Fruit fly (Drosophila melanogaster) whole organism, embryonic: Measurements from ENCODE around the gene CG32564.

ENCODE experiments used
- Blimp-1 ChIP-seq: fragments of 200-800 bp; sonication (Bioruptor generic); optimal IDR thresholded peaks from 3 replicates; lab custom pipeline; 2018; ENCODE audit warnings: missing biosample characterization, missing genetic modification characterization, mild to moderate bottlenecking, moderate library complexity, missing genetic modification reagents
- CG10543 ChIP-seq: fragments of 200-800 bp; sonication (Bioruptor generic); optimal IDR thresholded peaks from 3 replicates; lab custom pipeline; 2017; ENCODE audit warnings: missing biosample characterization, mild to moderate bottlenecking, missing genetic modification characterization, moderate library complexity
- CG12155 ChIP-seq: fragments of 200-800 bp; sonication (Bioruptor generic); optimal IDR thresholded peaks from 3 replicates; lab custom pipeline; 2016; ENCODE audit warnings: missing biosample characterization, missing genetic modification characterization
- CG1233 ChIP-seq: fragments of 200-800 bp; sonication (Bioruptor generic); optimal IDR thresholded peaks from 4 replicates; lab custom pipeline; 2018; ENCODE audit warnings: missing biosample characterization, mild to moderate bottlenecking, missing genetic modification characterization
- CG12391 ChIP-seq: fragments of 200-800 bp; sonication (Bioruptor generic); optimal IDR thresholded peaks from 3 replicates; lab custom pipeline; 2018; ENCODE audit warnings: missing biosample characterization, mild to moderate bottlenecking, missing genetic modification characterization, moderate library complexity
- CG12744 ChIP-seq: fragments of 200-800 bp; sonication (Bioruptor generic); optimal IDR thresholded peaks from 2 replicates; lab custom pipeline; 2016; ENCODE audit warnings: missing biosample characterization, missing genetic modification characterization
- CG13775 ChIP-seq: fragments of 200-800 bp; sonication (Bioruptor generic); optimal IDR thresholded peaks from 3 replicates; lab custom pipeline; 2017; ENCODE audit warnings: missing biosample characterization, mild to moderate bottlenecking, missing genetic modification characterization
- CG15073 ChIP-seq: fragments of 200-800 bp; sonication (Bioruptor generic); optimal IDR thresholded peaks from 2 replicates; lab custom pipeline; 2016; ENCODE audit warnings: missing biosample characterization, missing genetic modification characterization
- CG15514 ChIP-seq: fragments of 200-800 bp; sonication (Bioruptor generic); optimal IDR thresholded peaks from 3 replicates; lab custom pipeline; 2017; ENCODE audit warnings: missing biosample characterization, missing genetic modification characterization, mild to moderate bottlenecking, moderate library complexity, missing genetic modification reagents
- CG1647 ChIP-seq: fragments of 200-800 bp; sonication (Bioruptor generic); optimal IDR thresholded peaks from 3 replicates; lab custom pipeline; 2016; ENCODE audit warnings: missing biosample characterization, missing genetic modification characterization
- CG17829 ChIP-seq: fragments of 200-800 bp; optimal IDR thresholded peaks from 2 replicates; lab custom pipeline; 2019; ENCODE audit warnings: missing biosample characterization, mild to moderate bottlenecking, missing genetic modification characterization, moderate library complexity
- CG18262 ChIP-seq: fragments of 200-800 bp; optimal IDR thresholded peaks from 3 replicates; lab custom pipeline; 2019; ENCODE audit warnings: missing biosample characterization, mild to moderate bottlenecking, missing genetic modification characterization, moderate library complexity
- CG2199 ChIP-seq: fragments of 200-800 bp; sonication (Bioruptor generic); IDR thresholded peaks from 3 replicates; pipeline ENCODE4 v1.3.6; 2022; ENCODE audit warnings: missing biosample characterization, missing genetic modification characterization
- CG3726 ChIP-seq: fragments of 200-800 bp; sonication (Bioruptor generic); IDR thresholded peaks from 3 replicates; pipeline ENCODE4, ENCODE4 v1.3.6; 2022; ENCODE audit warnings: missing biosample characterization, missing genetic modification characterization
- CG42726 ChIP-seq: fragments of 200-800 bp; sonication (Bioruptor generic); IDR thresholded peaks from 2 replicates; pipeline ENCODE4 v1.3.6; 2022; ENCODE audit warnings: missing biosample characterization, missing genetic modification characterization; ENCODE audit not compliant: partially characterized antibody
- CG4282 ChIP-seq: fragments of 200-800 bp; sonication (Bioruptor generic); optimal IDR thresholded peaks from 2 replicates; lab custom pipeline; 2016; ENCODE audit warnings: missing biosample characterization, missing genetic modification characterization
- CG4730 ChIP-seq: fragments of 200-800 bp; sonication (Bioruptor generic); IDR thresholded peaks from 2 replicates; pipeline ENCODE4 v1.3.6; 2022; ENCODE audit warnings: missing biosample characterization, missing genetic modification characterization
- CG7271 ChIP-seq: fragments of 200-800 bp; sonication (Bioruptor generic); optimal IDR thresholded peaks from 2 replicates; lab custom pipeline; 2018; ENCODE audit warnings: missing biosample characterization, mild to moderate bottlenecking, missing genetic modification characterization, moderate library complexity
- CG7357 ChIP-seq: fragments of 200-800 bp; sonication (Bioruptor generic); IDR thresholded peaks from 3 replicates; pipeline ENCODE4 v1.3.6; 2022; ENCODE audit warnings: missing biosample characterization, missing genetic modification characterization
- CG7372 ChIP-seq: fragments of 200-800 bp; sonication (Bioruptor generic); IDR thresholded peaks from 2 replicates; pipeline ENCODE4 v1.3.6; 2022; ENCODE audit warnings: missing biosample characterization, missing genetic modification characterization
- CG8290 ChIP-seq, 3 experiments: fragments of 200-800 bp; sonication (Bioruptor generic); optimal IDR thresholded peaks; 2 replicates each; lab custom pipeline; 2016 to 2019; ENCODE audit warnings: missing biosample characterization in 3 of 3, missing genetic modification characterization in 3 of 3, mild to moderate bottlenecking in 2 of 3, moderate library complexity in 1 of 3
- CG8359 ChIP-seq: fragments of 200-800 bp; sonication (Bioruptor generic); optimal IDR thresholded peaks from 2 replicates; lab custom pipeline; 2017; ENCODE audit warnings: missing biosample characterization, mild to moderate bottlenecking, missing genetic modification characterization, borderline replicate concordance
- CG8478 ChIP-seq: fragments of >200 bp; optimal IDR thresholded peaks from 2 replicates; lab custom pipeline; 2018
- CG8924 ChIP-seq: fragments of 200-800 bp; optimal IDR thresholded peaks from 3 replicates; lab custom pipeline; 2019; ENCODE audit warnings: missing biosample characterization, mild to moderate bottlenecking, missing genetic modification characterization, moderate library complexity
- CG9797 ChIP-seq: fragments of 200-800 bp; sonication (Bioruptor generic); optimal IDR thresholded peaks from 3 replicates; lab custom pipeline; 2018; ENCODE audit warnings: missing biosample characterization, mild to moderate bottlenecking, missing genetic modification characterization
- CG9817 ChIP-seq: fragments of 200-800 bp; sonication (Bioruptor generic); optimal IDR thresholded peaks from 2 replicates; lab custom pipeline; 2018; ENCODE audit warnings: missing biosample characterization, mild to moderate bottlenecking, missing genetic modification characterization, moderate library complexity
- CG9932 ChIP-seq: fragments of 200-800 bp; sonication (Bioruptor generic); IDR thresholded peaks from 2 replicates; pipeline ENCODE4 v1.3.6; 2022; ENCODE audit warnings: missing biosample characterization, missing genetic modification characterization
- CkIIα-i1 ChIP-seq: fragments of 200-800 bp; sonication (Bioruptor generic); IDR thresholded peaks from 2 replicates; pipeline ENCODE4 v1.3.6; 2022; ENCODE audit warnings: missing biosample characterization, missing genetic modification characterization
- CrebB ChIP-seq: fragments of 200-800 bp; sonication (Bioruptor generic); optimal IDR thresholded peaks from 3 replicates; lab custom pipeline; 2018; ENCODE audit warnings: missing biosample characterization, mild to moderate bottlenecking, missing genetic modification characterization
- E2f1 ChIP-seq: fragments of 200-800 bp; sonication (Bioruptor generic); IDR thresholded peaks from 2 replicates; pipeline ENCODE4 v1.3.6; 2022; ENCODE audit warnings: missing biosample characterization, missing genetic modification characterization
- Lim3 ChIP-seq: fragments of 200-800 bp; sonication (Bioruptor generic); IDR thresholded peaks from 2 replicates; pipeline ENCODE4 v1.3.6; 2022; ENCODE audit warnings: missing biosample characterization, missing genetic modification characterization
- Ptx1 ChIP-seq: fragments of 200-800 bp; sonication (Bioruptor generic); IDR thresholded peaks from 2 replicates; pipeline ENCODE4 v1.3.6; 2022; ENCODE audit warnings: missing biosample characterization, missing genetic modification characterization
- Scr ChIP-seq: fragments of 200-800 bp; sonication (Bioruptor generic); IDR thresholded peaks from 2 replicates; pipeline ENCODE4 v1.3.6; 2022; ENCODE audit warnings: missing biosample characterization, missing genetic modification characterization; ENCODE audit not compliant: partially characterized antibody
- ac ChIP-seq: fragments of 200-800 bp; sonication (Bioruptor generic); optimal IDR thresholded peaks from 3 replicates; lab custom pipeline; 2017; ENCODE audit warnings: missing biosample characterization, mild to moderate bottlenecking, missing genetic modification characterization
- cad ChIP-seq: fragments of >200 bp; optimal IDR thresholded peaks from 2 replicates; lab custom pipeline; 2017; ENCODE audit warnings: missing biosample characterization, missing genetic modification characterization
- caup ChIP-seq: fragments of 200-800 bp; sonication (Bioruptor generic); optimal IDR thresholded peaks from 3 replicates; lab custom pipeline; 2017; ENCODE audit warnings: missing biosample characterization, mild to moderate bottlenecking, missing genetic modification characterization, moderate library complexity; ENCODE audit not compliant: severe bottlenecking
- chm ChIP-seq: fragments of 200-800 bp; sonication (Bioruptor generic); IDR thresholded peaks from 2 replicates; pipeline ENCODE4 v1.3.6; 2022; ENCODE audit warnings: missing biosample characterization, missing genetic modification characterization
- fd3F ChIP-seq: fragments of 200-800 bp; sonication (Bioruptor generic); optimal IDR thresholded peaks from 2 replicates; lab custom pipeline; 2018; ENCODE audit warnings: missing biosample characterization, mild to moderate bottlenecking, missing genetic modification characterization, moderate library complexity
- gem ChIP-seq: fragments of 200-800 bp; sonication (Bioruptor generic); optimal IDR thresholded peaks from 2 replicates; lab custom pipeline; 2019; ENCODE audit warnings: missing biosample characterization, mild to moderate bottlenecking, missing genetic modification characterization, moderate library complexity
- gro ChIP-seq: fragments of 200-800 bp; sonication (Bioruptor generic); optimal IDR thresholded peaks from 2 replicates; lab custom pipeline; 2016; ENCODE audit warnings: missing biosample characterization, missing genetic modification characterization
- gsb-n ChIP-seq: fragments of 200-800 bp; sonication (Bioruptor generic); optimal IDR thresholded peaks from 3 replicates; lab custom pipeline; 2018; ENCODE audit warnings: missing biosample characterization, mild to moderate bottlenecking, missing genetic modification characterization
- nmo ChIP-seq: fragments of 200-800 bp; sonication (Bioruptor generic); optimal IDR thresholded peaks from 2 replicates; lab custom pipeline; 2018; ENCODE audit warnings: missing biosample characterization, mild to moderate bottlenecking, missing genetic modification characterization, moderate library complexity
- pan ChIP-seq, 4 experiments: fragments of >200 bp in 3 of 4; fragments of 200-800 bp in 1 of 4; sonication (Bioruptor generic) in 1 of 4; optimal IDR thresholded peaks in 3 of 4; IDR thresholded peaks in 1 of 4; 2 replicates each; pipeline versions ENCODE4 v1.3.6 to Lab custom; 2017 to 2022; ENCODE audit warnings: missing biosample characterization in 2 of 4, missing genetic modification characterization in 2 of 4, mixed read lengths in 1 of 4
- pfk ChIP-seq: fragments of 200-800 bp; sonication (Bioruptor generic); optimal IDR thresholded peaks from 2 replicates; lab custom pipeline; 2018; ENCODE audit warnings: missing biosample characterization, mild to moderate bottlenecking, missing genetic modification characterization, moderate library complexity
- sima ChIP-seq: fragments of 200-800 bp; sonication (Bioruptor generic); optimal IDR thresholded peaks from 2 replicates; lab custom pipeline; 2016; ENCODE audit warnings: missing biosample characterization, missing genetic modification characterization
- sqz ChIP-seq: fragments of 200-800 bp; sonication (Bioruptor generic); optimal IDR thresholded peaks from 3 replicates; lab custom pipeline; 2018; ENCODE audit warnings: missing biosample characterization, mild to moderate bottlenecking, missing genetic modification characterization
- usp ChIP-seq: fragments of >200 bp; optimal IDR thresholded peaks from 2 replicates; lab custom pipeline; 2017; ENCODE audit warnings: missing biosample characterization, missing genetic modification characterization
- vfl ChIP-seq: fragments of 200-800 bp; sonication (Bioruptor generic); optimal IDR thresholded peaks from 2 replicates; lab custom pipeline; 2016; ENCODE audit warnings: missing biosample characterization, missing genetic modification characterization
- z ChIP-seq: fragments of 200-800 bp; sonication (Bioruptor generic); IDR thresholded peaks from 3 replicates; pipeline ENCODE4 v1.3.6; 2022; ENCODE audit warnings: missing biosample characterization, missing genetic modification characterization
- zf30C ChIP-seq: fragments of 200-800 bp; sonication (Bioruptor generic); optimal IDR thresholded peaks from 3 replicates; lab custom pipeline; 2018; ENCODE audit warnings: missing biosample characterization, mild to moderate bottlenecking, missing genetic modification characterization

CG32564 gene

DNA sequence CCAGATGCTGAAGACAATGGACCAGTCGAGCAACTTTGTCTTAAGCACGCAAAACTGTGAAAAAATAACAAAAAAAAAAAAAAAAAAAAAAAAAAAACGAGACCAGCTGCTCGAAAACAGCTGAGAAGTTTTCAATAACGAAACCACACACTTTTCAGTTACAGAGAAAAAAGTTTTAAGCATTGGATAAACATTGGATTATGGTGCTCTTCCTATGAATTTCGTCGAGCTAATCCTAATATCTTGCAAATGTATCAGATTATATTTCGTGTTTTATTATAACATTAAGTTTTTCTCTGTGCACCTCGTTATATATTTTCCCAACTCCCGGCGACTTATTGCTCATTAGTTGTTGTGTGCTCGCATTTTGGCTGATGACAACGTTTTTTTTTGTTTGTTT lies 29.7 kb upstream of the CG32564 start (continued):
- peak; percentile 46 for TF ChIP-seq nmo (GFP tag; lab: Kevin White, UChicago)
- no peak for TF ChIP-seq CG8478 (lab: Kevin White, UChicago)
- TF ChIP-seq CG9797 (GFP tag; lab: Kevin White, UChicago): no peak
- peak; percentile 27 for TF ChIP-seq CG10543 (GFP tag; lab: Kevin White, UChicago)
- no peak for TF ChIP-seq CG12155
- no peak for TF ChIP-seq sima
- no peak for TF ChIP-seq CG7271
- TF ChIP-seq gsb-n (tag; lab: Kevin White, UChicago): no peak
- TF ChIP-seq Blimp-1 (GFP tag; lab: Kevin White, UChicago): peak; percentile 53
- no peak for TF ChIP-seq cad (GFP tag; lab: Kevin White, UChicago)
- peak; percentile 62 for TF ChIP-seq CG9932 (GFP tag; lab: Robert Waterston, UW)
- TF ChIP-seq CG7372 (GFP tag; lab: Robert Waterston, UW): peak; percentile 51; the same call in 1 of the 2 replicates
- no peak for TF ChIP-seq CG8290 (GFP tag; optimal IDR thresholded peaks at IDR 0.05; lab: Kevin White, UChicago)
- TF ChIP-seq CG8290 (tag; optimal IDR thresholded peaks at IDR 0.05; lab: Kevin White, UChicago): peak in 1 of 2 experiments; percentile 47
- TF ChIP-seq CG12744 (GFP tag; lab: Kevin White, UChicago): peak; percentile 36
- peak; percentile 45 for TF ChIP-seq CG18262 (tag; lab: Kevin White, UChicago)
- 0 out of 3 replicates have a peak, but pooled peaks have one; percentile 34 for TF ChIP-seq CG7357
- TF ChIP-seq z (GFP tag; lab: Robert Waterston, UW): no peak
- TF ChIP-seq caup: peak; percentile 24
- TF ChIP-seq CG4282 (GFP tag; lab: Kevin White, UChicago): no peak
- peak; percentile 35 for TF ChIP-seq CG9817 (tag; lab: Kevin White, UChicago)
- peak; percentile 10 for TF ChIP-seq fd3F
- peak; percentile 31; the same call in 1 of the 2 replicates for TF ChIP-seq CG4730 (GFP tag; lab: Robert Waterston, UW)
- TF ChIP-seq zf30C (GFP tag; lab: Kevin White, UChicago): no peak
- no peak for TF ChIP-seq CG42726 (GFP tag; lab: Robert Waterston, UW)
- TF ChIP-seq Scr (GFP tag; lab: Robert Waterston, UW): no peak
- TF ChIP-seq ac (GFP tag; lab: Kevin White, UChicago): no peak
- TF ChIP-seq E2f1 (GFP tag; lab: Robert Waterston, UW): peak; percentile 63
- TF ChIP-seq gem: peak; percentile 70
- TF ChIP-seq sqz (GFP tag; lab: Kevin White, UChicago): peak; percentile 56
- TF ChIP-seq CG12391 (tag; lab: Kevin White, UChicago): peak; percentile 38
- TF ChIP-seq CG17829 (tag; lab: Kevin White, UChicago): peak; percentile 17
- no peak for TF ChIP-seq CG13775
- no peak for TF ChIP-seq pan (optimal IDR thresholded peaks at IDR 0.05; lab: Kevin White, UChicago)
- peak in 1 of 2 experiments; percentile 74 for TF ChIP-seq pan (GFP tag; optimal IDR thresholded peaks at IDR 0.05 in 1 of 2, IDR thresholded peaks at IDR 0.05 in 1 of 2)
- TF ChIP-seq pfk (GFP tag; lab: Kevin White, UChicago): no peak
- TF ChIP-seq CG3726: 0 out of 3 replicates have a peak, but pooled peaks have one; percentile 43
- peak; percentile 7 for TF ChIP-seq gro (GFP tag; lab: Kevin White, UChicago)
- no peak for TF ChIP-seq Lim3 (GFP tag; lab: Robert Waterston, UW)
- TF ChIP-seq CG15073: no peak
- no peak for TF ChIP-seq vfl (GFP tag; lab: Kevin White, UChicago)
- peak; percentile 75 for TF ChIP-seq Ptx1
- no peak for TF ChIP-seq usp (GFP tag; lab: Kevin White, UChicago)
- no peak for TF ChIP-seq chm (GFP tag; lab: Robert Waterston, UW)
- TF ChIP-seq CG8359 (GFP tag; lab: Kevin White, UChicago): no peak
- no peak for TF ChIP-seq CG1647 (GFP tag; lab: Kevin White, UChicago)
- TF ChIP-seq CrebB (tag; lab: Kevin White, UChicago): no peak
- peak; percentile 32 for TF ChIP-seq CG8924 (tag; lab: Kevin White, UChicago)
- TF ChIP-seq CkIIα-i1 (GFP tag; lab: Robert Waterston, UW): no peak
- TF ChIP-seq CG2199 (GFP tag; lab: Robert Waterston, UW): peak; percentile 26; the same call in 1 of the 3 replicates
- TF ChIP-seq CG15514: peak; percentile 43
- TF ChIP-seq CG1233 (GFP tag; lab: Kevin White, UChicago): peak; percentile 43
